Worm (Caenorhabditis elegans) whole organism, L4/young adult: ENCODE measurements around the gene Y48A6B.9.

Experiments
- dao-5 ChIP-seq: sonication (generic microtip); optimal IDR thresholded peaks from 2 replicates; lab custom pipeline; 2016; ENCODE audit warnings: missing genotype, missing genetic modification characterization, moderate library complexity, missing compliant biosample characterization
- him-1 ChIP-seq: sonication (generic microtip); optimal IDR thresholded peaks from 2 replicates; lab custom pipeline; 2016; ENCODE audit warnings: missing genotype, missing genetic modification reagents, missing genetic modification characterization, missing compliant biosample characterization

- TF ChIP-seq him-1 (tag; lab: Kevin White, UChicago) = no peak
- no peak for TF ChIP-seq dao-5 (tag; lab: Kevin White, UChicago)
Measured at ce11 chrIII:11053603-11054002, 20.6 kb downstream of the Y48A6B.9 start.
